Worm (Caenorhabditis elegans) whole organism, young adult: ENCODE results near the gene ccdc-12.
A peak's percentile ranks its signal among the peaks of the same experiment; 100 is the strongest.

ENCODE experiments used
- B0261.1 ChIP-seq: sonication (generic microtip); optimal IDR thresholded peaks from 2 replicates; lab custom pipeline; 2016; ENCODE audit warnings: mild to moderate bottlenecking, missing genetic modification characterization, moderate library complexity, missing compliant biosample characterization
- D2030.7 ChIP-seq: fragments of 200-800 bp; sonication (Bioruptor generic); IDR thresholded peaks from 2 replicates; pipeline ENCODE4 v1.3.6; 2022; ENCODE audit warnings: missing genetic modification reagents, missing genetic modification characterization, missing compliant biosample characterization
- F23B12.7 ChIP-seq: sonication (generic microtip); optimal IDR thresholded peaks from 2 replicates; lab custom pipeline; 2017; ENCODE audit warnings: missing genetic modification characterization, mild to moderate bottlenecking, missing compliant biosample characterization, antibody characterized with exemption, moderate library complexity; ENCODE audit not compliant: insufficient read depth
- F33H1.4 ChIP-seq: fragments of 200-800 bp; sonication (Bioruptor generic); IDR thresholded peaks from 2 replicates; pipeline ENCODE4 v1.3.6; 2022; ENCODE audit warnings: missing genetic modification reagents, missing genetic modification characterization, missing compliant biosample characterization
- F39B2.1 ChIP-seq: fragments of 200-800 bp; sonication (Bioruptor generic); IDR thresholded peaks from 2 replicates; pipeline ENCODE4 v1.3.6; 2022; ENCODE audit warnings: missing genetic modification reagents, missing genetic modification characterization, missing compliant biosample characterization
- F49E8.2 ChIP-seq: sonication (generic microtip); optimal IDR thresholded peaks from 3 replicates; lab custom pipeline; 2017; ENCODE audit warnings: missing genetic modification characterization, mild to moderate bottlenecking, missing compliant biosample characterization, antibody characterized with exemption, moderate library complexity; ENCODE audit not compliant: insufficient read depth
- ceh-58 ChIP-seq: fragments of 200-800 bp; sonication (Bioruptor generic); IDR thresholded peaks from 2 replicates; pipeline ENCODE4 v1.3.6; 2022; ENCODE audit warnings: missing genetic modification characterization, missing compliant biosample characterization
- chd-7 ChIP-seq: sonication (generic microtip); optimal IDR thresholded peaks from 2 replicates; lab custom pipeline; 2016; ENCODE audit warnings: mild to moderate bottlenecking, missing genetic modification characterization, moderate library complexity, missing compliant biosample characterization
- die-1 ChIP-seq: sonication (generic microtip); optimal IDR thresholded peaks from 2 replicates; lab custom pipeline; 2016; ENCODE audit warnings: missing genotype, mild to moderate bottlenecking, missing genetic modification characterization, missing compliant biosample characterization
- dpff-1 ChIP-seq: sonication (generic microtip); optimal IDR thresholded peaks from 2 replicates; lab custom pipeline; 2017; ENCODE audit warnings: mild to moderate bottlenecking, missing genetic modification characterization, missing compliant biosample characterization
- efl-1 ChIP-seq: fragments of 150-350 bp; optimal IDR thresholded peaks from 2 replicates; lab custom pipeline; 2014; ENCODE audit warnings: missing biosample characterization, missing genetic modification reagents, missing genetic modification characterization
- fkh-3 ChIP-seq: sonication (generic microtip); optimal IDR thresholded peaks from 2 replicates; lab custom pipeline; 2016; ENCODE audit warnings: mild to moderate bottlenecking, missing genetic modification characterization, missing compliant biosample characterization
- hlh-26 ChIP-seq: fragments of 200-800 bp; sonication (Bioruptor generic); conservative IDR thresholded peaks from 2 replicates; pipeline ENCODE4 v1.3.6; 2022; ENCODE audit warnings: missing genetic modification reagents, missing genetic modification characterization, missing compliant biosample characterization
- hmg-1.2 ChIP-seq: fragments of 200-800 bp; sonication (Bioruptor generic); IDR thresholded peaks from 2 replicates; pipeline ENCODE4 v1.3.6; 2022; ENCODE audit warnings: missing genetic modification reagents, missing genetic modification characterization, missing compliant biosample characterization
- hsf-1 ChIP-seq: fragments of 200-800 bp; sonication (Bioruptor generic); IDR thresholded peaks from 2 replicates; pipeline ENCODE4 v1.3.6; 2022; ENCODE audit warnings: missing genetic modification reagents, missing genetic modification characterization, missing compliant biosample characterization
- let-526 ChIP-seq: fragments of 200-800 bp; sonication (Bioruptor generic); IDR thresholded peaks from 2 replicates; pipeline ENCODE4 v1.3.6; 2022; ENCODE audit warnings: missing genetic modification reagents, missing genetic modification characterization, missing compliant biosample characterization
- lin-26 ChIP-seq: fragments of 200-800 bp; sonication (Bioruptor generic); IDR thresholded peaks from 2 replicates; pipeline ENCODE4 v1.3.6; 2022; ENCODE audit warnings: missing genetic modification reagents, missing genetic modification characterization, missing compliant biosample characterization
- lin-54 ChIP-seq: fragments of 200-800 bp; sonication (Bioruptor generic); optimal IDR thresholded peaks from 2 replicates; lab custom pipeline; 2018; ENCODE audit warnings: mild to moderate bottlenecking, missing genetic modification characterization, missing compliant biosample characterization
- lsl-1 ChIP-seq: fragments of 200-800 bp; sonication (Bioruptor generic); optimal IDR thresholded peaks from 2 replicates; lab custom pipeline; 2018; ENCODE audit warnings: mild to moderate bottlenecking, missing genetic modification characterization, moderate library complexity, missing compliant biosample characterization
- madf-6 ChIP-seq: fragments of 200-800 bp; sonication (Bioruptor generic); IDR thresholded peaks from 2 replicates; pipeline ENCODE4 v1.3.6; 2022; ENCODE audit warnings: missing genetic modification reagents, missing genetic modification characterization, missing compliant biosample characterization
- madf-8 ChIP-seq: fragments of 200-800 bp; sonication (Bioruptor generic); conservative IDR thresholded peaks from 2 replicates; pipeline ENCODE4 v1.3.6; 2022; ENCODE audit warnings: missing genetic modification reagents, missing genetic modification characterization, missing compliant biosample characterization
- mcd-1 ChIP-seq: fragments of 200-800 bp; sonication (Bioruptor generic); IDR thresholded peaks from 2 replicates; pipeline ENCODE4 v1.3.6; 2022; ENCODE audit warnings: missing genetic modification reagents, missing genetic modification characterization, missing compliant biosample characterization
- pbrm-1 ChIP-seq: fragments of 200-800 bp; sonication (Bioruptor generic); IDR thresholded peaks from 2 replicates; pipeline ENCODE4 v1.3.6; 2022; ENCODE audit warnings: missing genetic modification reagents, missing genetic modification characterization, missing compliant biosample characterization
- snpc-1.3 ChIP-seq: sonication (generic microtip); optimal IDR thresholded peaks from 2 replicates; lab custom pipeline; 2017; ENCODE audit warnings: missing genetic modification characterization, mild to moderate bottlenecking, missing compliant biosample characterization, antibody characterized with exemption, moderate library complexity, missing genotype, missing genetic modification reagents; ENCODE audit not compliant: insufficient read depth
- snpc-3.4 ChIP-seq: sonication (generic microtip); optimal IDR thresholded peaks from 2 replicates; lab custom pipeline; 2017; ENCODE audit warnings: missing genetic modification characterization, mild to moderate bottlenecking, missing compliant biosample characterization, antibody characterized with exemption, moderate library complexity, missing genotype, missing genetic modification reagents
- somi-1 ChIP-seq: fragments of 200-800 bp; sonication (Bioruptor generic); optimal IDR thresholded peaks from 2 replicates; lab custom pipeline; 2018; ENCODE audit warnings: mild to moderate bottlenecking, missing genetic modification characterization, missing compliant biosample characterization
- tbp1 ChIP-seq: fragments of 200-800 bp; sonication (Bioruptor generic); optimal IDR thresholded peaks from 2 replicates; lab custom pipeline; 2018; ENCODE audit warnings: mild to moderate bottlenecking, missing genetic modification characterization, missing compliant biosample characterization
- tbx-9 ChIP-seq: sonication (generic microtip); optimal IDR thresholded peaks from 2 replicates; lab custom pipeline; 2016; ENCODE audit warnings: borderline replicate concordance, missing genetic modification characterization, inconsistent platforms, missing compliant biosample characterization
- unc-130 ChIP-seq: sonication (generic microtip); optimal IDR thresholded peaks from 2 replicates; lab custom pipeline; 2016; ENCODE audit warnings: missing genetic modification reagents, missing genetic modification characterization, missing compliant biosample characterization
- ztf-18 ChIP-seq: sonication (generic microtip); optimal IDR thresholded peaks from 2 replicates; lab custom pipeline; 2016; ENCODE audit warnings: missing genotype, mild to moderate bottlenecking, missing genetic modification characterization, missing compliant biosample characterization
- ztf-28 ChIP-seq: fragments of 200-800 bp; sonication (Bioruptor generic); IDR thresholded peaks from 2 replicates; pipeline ENCODE4 v1.3.6; 2022; ENCODE audit warnings: missing genetic modification reagents, missing genetic modification characterization, missing compliant biosample characterization

ccdc-12 gene

DNA sequence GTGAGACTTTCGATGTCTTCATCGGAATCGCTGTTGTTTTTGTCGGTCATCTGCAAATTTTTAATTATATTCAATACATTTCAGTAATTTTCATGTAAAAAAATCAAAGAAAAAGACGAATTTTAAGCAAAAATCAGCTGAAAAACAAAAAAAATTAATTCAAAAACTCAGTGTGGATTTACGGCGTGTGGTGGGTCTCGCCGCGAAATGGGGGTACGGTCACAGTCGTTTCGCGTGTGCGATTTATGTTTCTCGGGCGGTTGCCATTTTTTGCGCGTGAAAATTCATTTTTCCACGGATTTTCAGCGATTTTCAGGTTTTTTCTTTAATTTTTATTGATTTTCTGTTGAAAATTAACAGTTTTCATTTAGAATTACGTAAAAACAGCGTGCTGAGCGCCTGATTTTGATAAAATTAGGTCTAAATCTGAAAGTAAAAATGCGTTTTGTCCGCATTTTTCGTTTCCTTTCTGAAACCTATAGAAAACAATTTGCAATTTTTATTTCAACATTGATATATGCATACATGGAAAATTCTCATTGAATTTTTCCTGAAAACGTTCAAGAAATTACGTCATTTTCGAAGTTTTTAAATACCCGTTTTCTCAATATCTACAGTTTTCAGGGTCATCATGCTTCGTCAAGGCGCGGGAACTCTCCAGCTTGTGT, at the start of gene ccdc-12, which contains the start of gene Y69A2AR.18 (continued):
- TF ChIP-seq madf-6 (GFP tag; lab: Robert Waterston, UW) (peak; percentile 74), tbp1 (GFP tag; lab: Kevin White, UChicago) (peak; percentile 32), F49E8.2 (tag; lab: Kevin White, UChicago) (no peak), lin-26 (GFP tag; lab: Robert Waterston, UW) (no peak), D2030.7 (GFP tag; lab: Robert Waterston, UW) (0 out of 2 replicates have a peak, but pooled peaks have one; percentile 39), F33H1.4 (GFP tag; lab: Robert Waterston, UW) (peak; percentile 97), lin-54 (GFP tag; lab: Kevin White, UChicago) (peak; percentile 33), fkh-3 (tag; lab: Kevin White, UChicago) (no peak)

DNA sequence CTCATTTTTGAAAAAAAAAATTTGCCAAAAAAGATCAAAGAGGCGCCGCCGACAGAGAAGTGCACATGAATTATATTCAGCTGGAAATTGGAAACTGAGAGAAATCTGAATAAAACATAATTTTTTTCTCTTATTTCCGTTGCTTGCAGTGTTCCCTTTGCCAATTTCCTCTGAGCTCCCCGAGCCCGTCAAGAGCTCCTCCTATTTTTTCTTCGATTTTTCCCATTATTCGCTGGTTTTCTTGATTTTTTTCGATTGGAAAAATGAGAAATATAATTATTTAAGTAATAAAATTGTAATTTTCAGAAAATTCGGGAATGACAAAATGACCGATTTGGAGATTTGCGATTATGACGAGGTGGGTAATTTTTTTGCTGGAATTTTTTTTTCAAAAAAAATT, 47.0 kb upstream of the ccdc-12 start, which contains the start of gene sprr-3:
TSS of gene sprr-3 (plus strand) at position 301 of the 400 bp plus-strand sequence.
- TF ChIP-seq hlh-26 (GFP tag; lab: Robert Waterston, UW) (no peak), chd-7 (tag; lab: Kevin White, UChicago) (no peak), snpc-1.3 (tag; lab: Kevin White, UChicago) (no peak), ceh-58 (GFP tag; lab: Robert Waterston, UW) (no peak), hsf-1 (GFP tag; lab: Robert Waterston, UW) (no peak), somi-1 (GFP tag; lab: Kevin White, UChicago) (no peak)

DNA sequence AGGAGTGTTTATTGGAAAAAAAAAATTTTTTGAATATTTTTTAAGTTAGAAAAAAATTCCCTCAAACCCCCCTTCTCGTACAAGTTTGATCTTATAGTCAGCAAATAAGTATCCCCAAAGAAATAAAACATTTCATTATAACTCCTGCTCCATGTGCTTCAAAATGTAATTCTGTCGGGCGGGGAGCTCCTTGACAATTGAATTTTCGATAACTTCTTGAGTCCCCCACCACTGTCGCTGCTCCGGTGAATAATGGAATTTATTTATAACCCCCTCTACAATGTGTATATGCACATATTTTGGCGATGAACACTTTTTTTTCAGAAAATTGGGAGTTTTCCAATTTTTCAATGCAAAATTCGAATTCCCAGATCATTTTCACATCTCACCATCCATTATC, 42.8 kb upstream of the ccdc-12 start:
- TF ChIP-seq let-526 = no peak
- no peak for TF ChIP-seq lsl-1 (GFP tag; lab: Kevin White, UChicago)
- no peak for TF ChIP-seq snpc-3.4 (tag; lab: Kevin White, UChicago)
- TF ChIP-seq ztf-18 (tag; lab: Kevin White, UChicago) = no peak
- no peak for TF ChIP-seq F33H1.4 (GFP tag; lab: Robert Waterston, UW)
- no peak for TF ChIP-seq efl-1
- no peak for TF ChIP-seq dpff-1 (tag; lab: Kevin White, UChicago)
- no peak for TF ChIP-seq F39B2.1 (GFP tag; lab: Robert Waterston, UW)
- no peak for TF ChIP-seq madf-6 (GFP tag; lab: Robert Waterston, UW)
- no peak for TF ChIP-seq ztf-28 (GFP tag; lab: Robert Waterston, UW)
- no peak for TF ChIP-seq tbx-9 (tag; lab: Kevin White, UChicago)
- TF ChIP-seq pbrm-1 (GFP tag; lab: Robert Waterston, UW) = no peak
- TF ChIP-seq F23B12.7 (tag; lab: Kevin White, UChicago) = no peak
- no peak for TF ChIP-seq madf-8 (GFP tag; lab: Robert Waterston, UW)
- TF ChIP-seq unc-130 = no peak
- no peak for TF ChIP-seq mcd-1 (GFP tag; lab: Robert Waterston, UW)

DNA sequence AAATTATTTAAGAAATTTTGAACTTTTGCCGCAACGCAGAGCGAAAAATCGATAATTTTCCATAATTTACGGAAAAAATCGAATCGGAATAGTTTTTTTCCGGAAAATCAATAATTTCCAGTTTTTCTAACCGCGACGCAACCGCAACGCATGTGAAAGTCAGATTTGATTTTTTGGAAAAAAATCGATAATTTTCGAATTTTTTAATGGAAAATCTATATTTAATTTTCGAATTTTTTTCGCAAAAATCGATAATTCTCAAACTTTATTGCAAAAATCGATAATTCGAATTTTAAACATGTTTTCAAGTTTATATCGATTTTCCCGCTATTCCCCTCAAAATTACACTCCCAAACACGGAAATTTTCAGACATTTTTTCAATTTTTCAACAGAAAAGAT, 35.3 kb upstream of the ccdc-12 start:
- TF ChIP-seq ztf-18 (tag; lab: Kevin White, UChicago) = no peak
- TF ChIP-seq hmg-1.2 = no peak
- TF ChIP-seq B0261.1 (tag; lab: Kevin White, UChicago) = no peak
- TF ChIP-seq die-1 (tag; lab: Kevin White, UChicago) = no peak
